Fruit fly (Drosophila melanogaster) whole organism, embryonic: ENCODE results near the gene CG17187.
A peak's percentile ranks its signal among the peaks of the same experiment; 100 is the strongest.

Experiments
- Atf3 ChIP-seq: fragments of 200-800 bp; sonication (Bioruptor generic); optimal IDR thresholded peaks from 3 replicates; lab custom pipeline; 2016; ENCODE audit warnings: missing biosample characterization, missing genetic modification characterization
- CG10147 ChIP-seq: fragments of 200-800 bp; sonication (Bioruptor generic); optimal IDR thresholded peaks from 2 replicates; lab custom pipeline; 2019; ENCODE audit warnings: missing biosample characterization, mild to moderate bottlenecking, missing genetic modification characterization, moderate library complexity
- CG10267 ChIP-seq: fragments of 200-800 bp; sonication (Bioruptor generic); optimal IDR thresholded peaks from 2 replicates; lab custom pipeline; 2018; ENCODE audit warnings: missing biosample characterization, mild to moderate bottlenecking, missing genetic modification characterization, moderate library complexity
- CG10366 ChIP-seq: fragments of 200-800 bp; sonication (Bioruptor generic); IDR thresholded peaks from 2 replicates; pipeline ENCODE4 v1.3.6; 2022; ENCODE audit warnings: missing biosample characterization, missing genetic modification characterization
- CG12155 ChIP-seq: fragments of 200-800 bp; sonication (Bioruptor generic); optimal IDR thresholded peaks from 3 replicates; lab custom pipeline; 2016; ENCODE audit warnings: missing biosample characterization, missing genetic modification characterization
- CG1529 ChIP-seq: fragments of 200-800 bp; sonication (Bioruptor generic); optimal IDR thresholded peaks from 3 replicates; lab custom pipeline; 2018; ENCODE audit warnings: missing biosample characterization, missing genetic modification characterization
- CG16779 ChIP-seq: fragments of 200-800 bp; sonication (Bioruptor generic); IDR thresholded peaks from 2 replicates; pipeline ENCODE4 v1.3.6; 2022; ENCODE audit warnings: missing biosample characterization, missing genetic modification characterization
- CG18476 ChIP-seq: fragments of 200-800 bp; sonication (Bioruptor generic); optimal IDR thresholded peaks from 2 replicates; lab custom pipeline; 2016; ENCODE audit warnings: missing biosample characterization, mild to moderate bottlenecking, missing genetic modification characterization
- CG18599 ChIP-seq: fragments of 200-800 bp; sonication (Bioruptor generic); optimal IDR thresholded peaks from 3 replicates; lab custom pipeline; 2017; ENCODE audit warnings: missing biosample characterization, missing genetic modification characterization, mild to moderate bottlenecking, moderate library complexity, missing genetic modification reagents
- CG2116 ChIP-seq: fragments of 200-800 bp; sonication (Bioruptor generic); optimal IDR thresholded peaks from 3 replicates; lab custom pipeline; 2018; ENCODE audit warnings: missing biosample characterization, mild to moderate bottlenecking, missing genetic modification characterization
- CG31224 ChIP-seq: fragments of 200-800 bp; sonication (Bioruptor generic); IDR thresholded peaks from 2 replicates; pipeline ENCODE4 v1.3.6; 2022; ENCODE audit warnings: missing biosample characterization, missing genetic modification characterization
- CG33557 ChIP-seq: fragments of 200-800 bp; sonication (Bioruptor generic); optimal IDR thresholded peaks from 2 replicates; lab custom pipeline; 2019; ENCODE audit warnings: missing biosample characterization, mild to moderate bottlenecking, missing genetic modification characterization, moderate library complexity
- CG34422 ChIP-seq: fragments of 200-800 bp; sonication (Bioruptor generic); IDR thresholded peaks from 3 replicates; pipeline ENCODE4 v1.3.6; 2022; ENCODE audit warnings: missing biosample characterization, missing genetic modification characterization
- CG4282 ChIP-seq: fragments of 200-800 bp; sonication (Bioruptor generic); optimal IDR thresholded peaks from 2 replicates; lab custom pipeline; 2016; ENCODE audit warnings: missing biosample characterization, missing genetic modification characterization
- CG5180 ChIP-seq: fragments of 200-800 bp; sonication (Bioruptor generic); optimal IDR thresholded peaks from 3 replicates; lab custom pipeline; 2017; ENCODE audit warnings: missing biosample characterization, missing genetic modification characterization, mild to moderate bottlenecking, moderate library complexity, missing genetic modification reagents
- CG6765 ChIP-seq: fragments of 200-800 bp; sonication (Bioruptor generic); optimal IDR thresholded peaks from 3 replicates; lab custom pipeline; 2017; ENCODE audit warnings: missing biosample characterization, mild to moderate bottlenecking, missing genetic modification characterization
- CG7271 ChIP-seq: fragments of 200-800 bp; sonication (Bioruptor generic); optimal IDR thresholded peaks from 2 replicates; lab custom pipeline; 2018; ENCODE audit warnings: missing biosample characterization, mild to moderate bottlenecking, missing genetic modification characterization, moderate library complexity
- CG7987 ChIP-seq: fragments of 200-800 bp; sonication (Bioruptor generic); optimal IDR thresholded peaks from 2 replicates; lab custom pipeline; 2018; ENCODE audit warnings: missing biosample characterization, mild to moderate bottlenecking, missing genetic modification characterization, moderate library complexity
- CG8089 ChIP-seq: fragments of 200-800 bp; sonication (Bioruptor generic); optimal IDR thresholded peaks from 3 replicates; lab custom pipeline; 2016; ENCODE audit warnings: missing biosample characterization, missing genetic modification characterization
- CG8765 ChIP-seq: fragments of 200-800 bp; sonication (Bioruptor generic); IDR thresholded peaks from 2 replicates; pipeline ENCODE4 v1.3.6; 2022; ENCODE audit warnings: missing biosample characterization, missing genetic modification characterization
- CG8944 ChIP-seq: fragments of 200-800 bp; sonication (Bioruptor generic); optimal IDR thresholded peaks from 3 replicates; lab custom pipeline; 2016; ENCODE audit warnings: missing biosample characterization, missing genetic modification characterization
- CG9817 ChIP-seq: fragments of 200-800 bp; sonication (Bioruptor generic); optimal IDR thresholded peaks from 2 replicates; lab custom pipeline; 2018; ENCODE audit warnings: missing biosample characterization, mild to moderate bottlenecking, missing genetic modification characterization, moderate library complexity
- D ChIP-seq, 2 experiments: fragments of 200-800 bp in 1 of 2; fragments of >200 bp in 1 of 2; sonication (Bioruptor generic) in 1 of 2; optimal IDR thresholded peaks; 2 replicates in 1 of 2; 3 replicates in 1 of 2; lab custom pipeline; 2017; ENCODE audit warnings: mild to moderate bottlenecking in 1 of 2, missing biosample characterization in 1 of 2, missing genetic modification characterization in 1 of 2, missing genetic modification reagents in 1 of 2
- Dek ChIP-seq: fragments of 200-800 bp; sonication (Bioruptor generic); optimal IDR thresholded peaks from 3 replicates; lab custom pipeline; 2019; ENCODE audit warnings: missing biosample characterization, mild to moderate bottlenecking, missing genetic modification characterization, moderate library complexity
- ERR ChIP-seq: fragments of 200-800 bp; sonication (Bioruptor generic); optimal IDR thresholded peaks from 2 replicates; lab custom pipeline; 2016; ENCODE audit warnings: missing biosample characterization, missing genetic modification characterization
- Eip74EF ChIP-seq, 2 experiments: fragments of 200-800 bp in 1 of 2; fragments of >200 bp in 1 of 2; sonication (Bioruptor generic) in 1 of 2; optimal IDR thresholded peaks; 2 replicates each; lab custom pipeline; 2017 to 2019; ENCODE audit warnings: missing biosample characterization in 2 of 2, missing genetic modification characterization in 2 of 2, mild to moderate bottlenecking in 1 of 2, moderate library complexity in 1 of 2
- GATAe ChIP-seq: fragments of 200-800 bp; sonication (Bioruptor generic); conservative IDR thresholded peaks from 2 replicates; pipeline ENCODE4 v1.3.6; 2022; ENCODE audit warnings: missing biosample characterization, missing genetic modification characterization
- Gsc ChIP-seq: fragments of 200-800 bp; sonication (Bioruptor generic); IDR thresholded peaks from 2 replicates; pipeline ENCODE4 v1.3.6; 2022; ENCODE audit warnings: missing biosample characterization, missing genetic modification characterization
- HLHmδ ChIP-seq: fragments of 200-800 bp; sonication (Bioruptor generic); optimal IDR thresholded peaks from 2 replicates; lab custom pipeline; 2018; ENCODE audit warnings: missing biosample characterization, mild to moderate bottlenecking, missing genetic modification characterization, moderate library complexity
- Hand ChIP-seq: fragments of 200-800 bp; sonication (Bioruptor generic); optimal IDR thresholded peaks from 2 replicates; lab custom pipeline; 2017; ENCODE audit warnings: mild to moderate bottlenecking, missing biosample characterization, missing genetic modification reagents, missing genetic modification characterization
- Jarid2 ChIP-seq: fragments of 200-800 bp; sonication (Bioruptor generic); optimal IDR thresholded peaks from 3 replicates; lab custom pipeline; 2017; ENCODE audit warnings: mild to moderate bottlenecking, missing biosample characterization, missing genetic modification reagents, missing genetic modification characterization
- Lpt ChIP-seq: fragments of >200 bp; optimal IDR thresholded peaks from 2 replicates; lab custom pipeline; 2018; ENCODE audit warnings: missing biosample characterization, missing genetic modification characterization
- MTF-1 ChIP-seq: fragments of 200-800 bp; sonication (Bioruptor generic); optimal IDR thresholded peaks from 2 replicates; lab custom pipeline; 2018; ENCODE audit warnings: missing biosample characterization, mild to moderate bottlenecking, missing genetic modification characterization, borderline replicate concordance
- Mad ChIP-seq: fragments of 200-800 bp; sonication (Bioruptor generic); optimal IDR thresholded peaks from 2 replicates; lab custom pipeline; 2016; ENCODE audit warnings: missing biosample characterization, missing genetic modification characterization
- NK7.1 ChIP-seq: fragments of 200-800 bp; sonication (Bioruptor generic); optimal IDR thresholded peaks from 3 replicates; lab custom pipeline; 2016; ENCODE audit warnings: missing biosample characterization, missing genetic modification characterization
- Oaz ChIP-seq: fragments of 200-800 bp; sonication (Bioruptor generic); IDR thresholded peaks from 2 replicates; pipeline ENCODE4 v1.3.6; 2022; ENCODE audit warnings: missing biosample characterization, missing genetic modification characterization
- YL-1 ChIP-seq: fragments of 200-800 bp; sonication (Bioruptor generic); optimal IDR thresholded peaks from 3 replicates; lab custom pipeline; 2017; ENCODE audit warnings: missing biosample characterization, mild to moderate bottlenecking, missing genetic modification characterization
- ara ChIP-seq: fragments of 200-800 bp; sonication (Bioruptor generic); IDR thresholded peaks from 2 replicates; pipeline ENCODE4 v1.3.6; 2022; ENCODE audit warnings: missing biosample characterization, missing genetic modification characterization
- ato ChIP-seq: fragments of 200-800 bp; sonication (Bioruptor generic); IDR thresholded peaks from 2 replicates; pipeline ENCODE4 v1.3.6; 2022; ENCODE audit warnings: missing biosample characterization, missing genetic modification characterization; ENCODE audit not compliant: partially characterized antibody
- crol ChIP-seq: fragments of 200-800 bp; sonication (Bioruptor generic); IDR thresholded peaks from 2 replicates; pipeline ENCODE4 v1.3.6; 2022; ENCODE audit warnings: missing biosample characterization, missing genetic modification characterization
- ewg ChIP-seq: fragments of 200-800 bp; sonication (Bioruptor generic); optimal IDR thresholded peaks from 3 replicates; lab custom pipeline; 2017; ENCODE audit warnings: mild to moderate bottlenecking, missing biosample characterization, missing genetic modification reagents, missing genetic modification characterization
- fd102C ChIP-seq: fragments of 200-800 bp; sonication (Bioruptor generic); optimal IDR thresholded peaks from 2 replicates; lab custom pipeline; 2018; ENCODE audit warnings: missing biosample characterization, mild to moderate bottlenecking, missing genetic modification characterization, moderate library complexity
- gsb-n ChIP-seq: fragments of 200-800 bp; sonication (Bioruptor generic); optimal IDR thresholded peaks from 3 replicates; lab custom pipeline; 2018; ENCODE audit warnings: missing biosample characterization, mild to moderate bottlenecking, missing genetic modification characterization
- ham ChIP-seq: fragments of 200-800 bp; sonication (Bioruptor generic); IDR thresholded peaks from 2 replicates; pipeline ENCODE4 v1.3.6; 2022; ENCODE audit warnings: missing biosample characterization, missing genetic modification characterization
- kni ChIP-seq: fragments of 200-800 bp; sonication (Bioruptor generic); optimal IDR thresholded peaks from 3 replicates; lab custom pipeline; 2017; ENCODE audit warnings: mild to moderate bottlenecking, missing biosample characterization, missing genetic modification reagents, missing genetic modification characterization
- lbe ChIP-seq: fragments of 200-800 bp; sonication (Bioruptor generic); optimal IDR thresholded peaks from 2 replicates; lab custom pipeline; 2016; ENCODE audit warnings: missing biosample characterization, mild to moderate bottlenecking, missing genetic modification characterization
- oc ChIP-seq: fragments of 200-800 bp; sonication (Bioruptor generic); optimal IDR thresholded peaks from 2 replicates; lab custom pipeline; 2018; ENCODE audit warnings: missing biosample characterization, mild to moderate bottlenecking, missing genetic modification characterization, moderate library complexity
- shn ChIP-seq: fragments of 200-800 bp; sonication (Bioruptor generic); optimal IDR thresholded peaks from 3 replicates; lab custom pipeline; 2016; ENCODE audit warnings: missing biosample characterization, missing genetic modification characterization
- ttk ChIP-seq: fragments of 200-800 bp; sonication (Bioruptor generic); IDR thresholded peaks from 2 replicates; pipeline ENCODE4 v2.1.2; 2022; ENCODE audit warnings: missing biosample characterization, missing genetic modification characterization

CG17187 gene

dm6 chr3R:11216156-11216630 lies 15.5 kb downstream of the CG17187 start, which contains the start of the genes RpS25 and CG4820 (continued):
- peak; percentile 87 for TF ChIP-seq fd102C
- peak; percentile 77 for TF ChIP-seq CG31224
- TF ChIP-seq Eip74EF (GFP tag; optimal IDR thresholded peaks at IDR 0.05; lab: Kevin White, UChicago) = peak in 1 of 2 experiments; percentile 84
- TF ChIP-seq CG18599 (GFP tag; lab: Kevin White, UChicago) = peak; percentile 90
- peak; percentile 71 for TF ChIP-seq Dek (tag; lab: Kevin White, UChicago)
- peak; percentile 97 for TF ChIP-seq CG7271
- peak; percentile 85 for TF ChIP-seq ttk (GFP tag; lab: Robert Waterston, UW)
- peak; percentile 81 for TF ChIP-seq Oaz
- TF ChIP-seq CG34422 (GFP tag; lab: Robert Waterston, UW) = peak; percentile 90
- TF ChIP-seq CG5180 (GFP tag; lab: Kevin White, UChicago) = peak; percentile 81
- TF ChIP-seq CG16779 (GFP tag; lab: Robert Waterston, UW) = peak; percentile 79
- TF ChIP-seq kni = peak; percentile 95
- peak; percentile 95 for TF ChIP-seq CG2116
- TF ChIP-seq YL-1 = peak; percentile 99
- peak; percentile 85 for TF ChIP-seq CG1529 (GFP tag; lab: Kevin White, UChicago)
- TF ChIP-seq gsb-n (tag; lab: Kevin White, UChicago) = peak; percentile 87
- peak; percentile 93 for TF ChIP-seq CG8089 (GFP tag; lab: Kevin White, UChicago)
- peak; percentile 91 for TF ChIP-seq Mad (GFP tag; lab: Kevin White, UChicago)
- TF ChIP-seq CG9817 = peak; percentile 85
- TF ChIP-seq Jarid2 = peak; percentile 75
- TF ChIP-seq CG8765 = no peak
- peak; percentile 62 for TF ChIP-seq CG4282
- TF ChIP-seq CG10267 (tag; lab: Kevin White, UChicago) = peak; percentile 89
- TF ChIP-seq NK7.1 = peak; percentile 88
- TF ChIP-seq CG6765 (GFP tag; lab: Kevin White, UChicago) = peak; percentile 97
- peak; percentile 76 for TF ChIP-seq CG10366 (GFP tag; lab: Robert Waterston, UW)
- peak; percentile 80 for TF ChIP-seq CG8944
- peak; percentile 70 for TF ChIP-seq GATAe (GFP tag; lab: Robert Waterston, UW)
- TF ChIP-seq oc (tag; lab: Kevin White, UChicago) = peak; percentile 63
- peak; percentile 94 for TF ChIP-seq shn (GFP tag; lab: Kevin White, UChicago)
- TF ChIP-seq Gsc (GFP tag; lab: Robert Waterston, UW) = no peak
- peak; percentile 82 for TF ChIP-seq lbe (GFP tag; lab: Kevin White, UChicago)
- TF ChIP-seq CG33557 (GFP tag; lab: Kevin White, UChicago) = peak; percentile 92
- TF ChIP-seq ato (GFP tag; lab: Robert Waterston, UW) = peak; percentile 64
- TF ChIP-seq ham (GFP tag; lab: Robert Waterston, UW) = peak; percentile 55; the same call in 1 of the 2 replicates
- peak; percentile 86 for TF ChIP-seq Atf3 (GFP tag; lab: Kevin White, UChicago)
- peak; percentile 95 for TF ChIP-seq ewg (GFP tag; lab: Kevin White, UChicago)
- TF ChIP-seq ara (GFP tag; lab: Robert Waterston, UW) = peak; percentile 75
- TF ChIP-seq Lpt (GFP tag; lab: Kevin White, UChicago) = no peak
- peak; percentile 98 for TF ChIP-seq CG7987 (GFP tag; lab: Kevin White, UChicago)
- TF ChIP-seq D (optimal IDR thresholded peaks at IDR 0.05; lab: Kevin White, UChicago) = no peak
- peak; percentile 86 for TF ChIP-seq D (GFP tag; optimal IDR thresholded peaks at IDR 0.05; lab: Kevin White, UChicago)
- TF ChIP-seq Hand = peak; percentile 81
- peak; percentile 96 for TF ChIP-seq MTF-1 (GFP tag; lab: Kevin White, UChicago)
- TF ChIP-seq crol (GFP tag; lab: Robert Waterston, UW) = peak; percentile 49
- peak; percentile 99 for TF ChIP-seq HLHmδ (GFP tag; lab: Kevin White, UChicago)
- TF ChIP-seq CG12155 = peak; percentile 68
- peak; percentile 89 for TF ChIP-seq CG10147 (GFP tag; lab: Kevin White, UChicago)
- TF ChIP-seq ERR (GFP tag; lab: Kevin White, UChicago) = peak; percentile 77
- TF ChIP-seq CG18476 (GFP tag; lab: Kevin White, UChicago) = peak; percentile 76
